Fruit fly (Drosophila melanogaster): Measurements from ENCODE around the gene CG10508.

CG10508 gene

DNA sequence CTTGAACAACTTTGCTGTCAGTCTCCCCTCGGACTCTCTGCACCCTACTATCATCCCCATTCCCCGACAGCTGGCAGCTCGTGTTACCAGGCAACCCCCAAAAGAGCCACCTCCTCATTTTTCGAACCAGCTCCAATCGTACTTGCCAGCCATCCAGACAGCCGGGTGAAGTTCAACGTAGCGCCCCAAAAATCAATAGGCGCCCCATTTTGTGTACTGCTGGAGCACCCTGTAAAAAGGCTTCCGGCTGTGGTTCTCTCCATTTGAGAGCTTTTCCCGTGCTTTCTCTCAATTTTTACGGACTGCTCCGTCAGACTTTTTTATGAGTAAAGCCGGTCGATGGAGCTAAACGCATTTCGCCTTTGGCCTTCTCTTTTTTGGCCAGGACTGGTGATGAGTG, 24.4 kb upstream of the CG10508 start:
- TF ChIP-seq psq (GFP tag; optimal IDR thresholded peaks at IDR 0.05) = no peak
- no peak for TF ChIP-seq Vsx2 (GFP tag; optimal IDR thresholded peaks at IDR 0.05; ENCODE audit: partially characterized antibody)
- TF ChIP-seq tai (GFP tag; optimal IDR thresholded peaks at IDR 0.05) = no peak
- TF ChIP-seq Hr78 (GFP tag; optimal IDR thresholded peaks at IDR 0.05) = no peak
- TF ChIP-seq woc (GFP tag; optimal IDR thresholded peaks at IDR 0.05) = no peak
- TF ChIP-seq GATAd (GFP tag; optimal IDR thresholded peaks at IDR 0.05) = no peak
- no peak for TF ChIP-seq sage (GFP tag; optimal IDR thresholded peaks at IDR 0.05)
- TF ChIP-seq Rel (GFP tag; optimal IDR thresholded peaks at IDR 0.05) = no peak
- no peak for TF ChIP-seq Rel (tag; optimal IDR thresholded peaks at IDR 0.05)
- no peak for TF ChIP-seq Mio (GFP tag; optimal IDR thresholded peaks at IDR 0.05)
- no peak for TF ChIP-seq Dfd (GFP tag; optimal IDR thresholded peaks at IDR 0.05)
- no peak for TF ChIP-seq Hnf4 (GFP tag; optimal IDR thresholded peaks at IDR 0.05)
- no peak for TF ChIP-seq jim (GFP tag; optimal IDR thresholded peaks at IDR 0.05)
- TF ChIP-seq N (GFP tag; optimal IDR thresholded peaks at IDR 0.05) = no peak
- TF ChIP-seq Dif (GFP tag; optimal IDR thresholded peaks at IDR 0.05; ENCODE audit: partially characterized antibody) = no peak
- TF ChIP-seq rgr (GFP tag; optimal IDR thresholded peaks at IDR 0.05) = no peak
- no peak for TF ChIP-seq br (GFP tag; optimal IDR thresholded peaks at IDR 0.05)
- TF ChIP-seq Myc (optimal IDR thresholded peaks at IDR 0.05) = no peak
- no peak for TF ChIP-seq lola (GFP tag; optimal IDR thresholded peaks at IDR 0.05)
- TF ChIP-seq dmrt93B (GFP tag; optimal IDR thresholded peaks at IDR 0.05) = no peak
- TF ChIP-seq dl (GFP tag; optimal IDR thresholded peaks at IDR 0.05; ENCODE audit: insufficient read depth in 1 of 2, partially characterized antibody in 2 of 2) = no peak

DNA sequence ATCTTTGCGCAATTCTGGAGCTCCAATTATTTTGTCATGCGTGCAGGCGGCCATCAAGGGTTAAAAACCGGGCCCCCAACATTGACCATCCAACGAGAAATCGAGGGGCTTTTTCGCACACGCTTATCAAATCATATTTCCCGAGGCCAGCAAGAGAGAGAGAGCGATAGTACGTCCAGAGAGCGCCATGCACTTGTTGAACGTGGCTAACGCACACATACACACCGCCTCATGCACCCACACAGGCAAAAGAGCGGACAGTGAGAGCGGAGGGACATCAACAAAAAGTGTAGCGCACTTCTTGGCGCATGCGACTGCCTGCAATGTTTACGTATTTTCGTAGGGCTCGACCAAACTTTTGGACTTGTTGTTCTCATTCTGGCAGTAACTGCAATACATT, 23.5 kb upstream of the CG10508 start:
- no peak for TF ChIP-seq CG9705 (GFP tag; optimal IDR thresholded peaks at IDR 0.05)
- no peak for TF ChIP-seq br (GFP tag; optimal IDR thresholded peaks at IDR 0.05)
- no peak for TF ChIP-seq dl (GFP tag; optimal IDR thresholded peaks at IDR 0.05; ENCODE audit: insufficient read depth in 1 of 2, partially characterized antibody in 2 of 2)
- no peak for TF ChIP-seq Hr78 (GFP tag; optimal IDR thresholded peaks at IDR 0.05)
- TF ChIP-seq rgr (GFP tag; optimal IDR thresholded peaks at IDR 0.05) = no peak
- TF ChIP-seq Hr83 (GFP tag; optimal IDR thresholded peaks at IDR 0.05; ENCODE audit: poor library complexity, severe bottlenecking) = no peak
- no peak for TF ChIP-seq tai (GFP tag; optimal IDR thresholded peaks at IDR 0.05)
- no peak for TF ChIP-seq Abd-B (GFP tag; optimal IDR thresholded peaks at IDR 0.05)
- TF ChIP-seq lola (GFP tag; optimal IDR thresholded peaks at IDR 0.05) = no peak
- no peak for TF ChIP-seq Vsx2 (GFP tag; optimal IDR thresholded peaks at IDR 0.05; ENCODE audit: partially characterized antibody)
- TF ChIP-seq foxo (GFP tag; optimal IDR thresholded peaks at IDR 0.05) = no peak
- no peak for TF ChIP-seq ey (GFP tag; optimal IDR thresholded peaks at IDR 0.05)
- TF ChIP-seq Rel (GFP tag; optimal IDR thresholded peaks at IDR 0.05) = no peak
- no peak for TF ChIP-seq Rel (tag; optimal IDR thresholded peaks at IDR 0.05)
- no peak for TF ChIP-seq brk (GFP tag; optimal IDR thresholded peaks at IDR 0.05)
- no peak for TF ChIP-seq jim (GFP tag; optimal IDR thresholded peaks at IDR 0.05)
- TF ChIP-seq Mio (GFP tag; optimal IDR thresholded peaks at IDR 0.05) = no peak

DNA sequence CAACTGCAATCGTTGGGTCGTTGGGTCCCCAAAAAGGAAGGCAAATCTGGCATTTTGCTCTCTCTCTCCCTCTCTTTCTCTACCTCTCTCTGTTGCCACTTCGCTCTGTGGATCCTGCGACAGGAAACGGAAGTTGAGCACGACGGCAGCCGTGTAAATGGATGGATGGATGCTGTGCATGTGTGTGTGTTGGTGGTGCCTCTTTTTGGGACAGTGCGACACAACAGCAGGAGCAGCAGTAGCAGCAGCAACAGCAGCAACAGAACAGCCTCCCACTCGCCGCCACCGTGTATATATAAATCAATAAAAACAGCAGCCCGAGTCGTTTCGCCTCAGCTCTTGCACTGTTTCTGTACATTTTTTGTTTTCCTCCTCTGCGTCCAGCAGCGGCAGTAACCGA, 18.0 kb upstream of the CG10508 start:
- TF ChIP-seq N (GFP tag; optimal IDR thresholded peaks at IDR 0.05) (no peak), Sp1 (GFP tag; optimal IDR thresholded peaks at IDR 0.05) (no peak), Abd-B (GFP tag; optimal IDR thresholded peaks at IDR 0.05) (no peak)

DNA sequence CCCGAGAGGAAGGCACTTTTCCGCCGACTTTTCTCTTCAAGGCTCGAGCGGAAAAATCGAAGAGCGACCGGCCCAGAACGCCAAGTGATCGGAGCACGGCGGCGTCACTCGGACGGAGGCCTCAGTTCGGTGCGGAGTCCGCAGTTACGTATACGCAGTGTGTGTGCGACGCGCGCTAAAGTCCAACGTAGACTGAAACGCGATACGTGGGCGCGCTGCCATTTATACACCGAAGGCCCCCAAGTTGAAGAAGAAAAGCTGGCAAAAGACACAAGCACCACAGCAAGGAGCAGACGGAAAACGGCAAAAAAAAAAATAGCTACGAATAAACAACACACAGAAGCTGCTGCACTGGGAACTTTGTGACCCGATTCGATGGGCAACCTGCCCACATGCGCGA, 16.8 kb upstream of the CG10508 start, which contains the start of gene CG42337:
CG42337 (minus strand) TSS at position 194 of the 400 bp plus-strand sequence.
- no peak for TF ChIP-seq CG9705 (GFP tag; optimal IDR thresholded peaks at IDR 0.05)
- TF ChIP-seq Rel (GFP tag; optimal IDR thresholded peaks at IDR 0.05) = no peak
- TF ChIP-seq Rel (tag; optimal IDR thresholded peaks at IDR 0.05) = no peak
- TF ChIP-seq jim (GFP tag; optimal IDR thresholded peaks at IDR 0.05) = no peak
- no peak for TF ChIP-seq Vsx2 (GFP tag; optimal IDR thresholded peaks at IDR 0.05; ENCODE audit: partially characterized antibody)
- no peak for TF ChIP-seq sage (GFP tag; optimal IDR thresholded peaks at IDR 0.05)
- no peak for TF ChIP-seq usp (GFP tag; optimal IDR thresholded peaks at IDR 0.05)
- no peak for TF ChIP-seq dmrt93B (GFP tag; optimal IDR thresholded peaks at IDR 0.05)
- TF ChIP-seq Hnf4 (GFP tag; optimal IDR thresholded peaks at IDR 0.05) = no peak
- no peak for TF ChIP-seq Myc (optimal IDR thresholded peaks at IDR 0.05)
- no peak for TF ChIP-seq Mio (GFP tag; optimal IDR thresholded peaks at IDR 0.05)
- no peak for TF ChIP-seq dl (GFP tag; optimal IDR thresholded peaks at IDR 0.05; ENCODE audit: insufficient read depth in 1 of 2, partially characterized antibody in 2 of 2)
- TF ChIP-seq Hr78 (GFP tag; optimal IDR thresholded peaks at IDR 0.05) = no peak
- TF ChIP-seq lola (GFP tag; optimal IDR thresholded peaks at IDR 0.05) = no peak
- no peak for TF ChIP-seq CG32264 (GFP tag; optimal IDR thresholded peaks at IDR 0.05)
- no peak for TF ChIP-seq tai (GFP tag; optimal IDR thresholded peaks at IDR 0.05)
- TF ChIP-seq CrebA (GFP tag; optimal IDR thresholded peaks at IDR 0.05; ENCODE audit: borderline replicate concordance) = no peak
- no peak for TF ChIP-seq h (GFP tag; optimal IDR thresholded peaks at IDR 0.05)
- no peak for TF ChIP-seq br (GFP tag; optimal IDR thresholded peaks at IDR 0.05)

Data from whole organism, wandering third instar larva.